Worm (Caenorhabditis elegans) whole organism, L1 larva: Measurements from ENCODE around the gene nhr-156.

Experiments
- C34B4.2 ChIP-seq: sonication (generic microtip); optimal IDR thresholded peaks from 2 replicates; lab custom pipeline; 2017; ENCODE audit warnings: mild to moderate bottlenecking, missing genetic modification characterization, missing compliant biosample characterization
- ces-1 ChIP-seq: fragments of 150-350 bp; optimal IDR thresholded peaks from 2 replicates; lab custom pipeline; 2014; ENCODE audit warnings: missing biosample characterization, missing genetic modification reagents, missing genetic modification characterization
- dpl-1 ChIP-seq, 3 experiments: fragments of 150-350 bp in 2 of 3; sonication (generic microtip) in 1 of 3; optimal IDR thresholded peaks; 2 replicates each; lab custom pipeline; 2014 to 2017; ENCODE audit warnings: missing biosample characterization in 3 of 3, missing genetic modification characterization in 3 of 3, missing genetic modification reagents in 3 of 3
- efl-3 ChIP-seq: fragments of 200-800 bp; sonication (Bioruptor generic); optimal IDR thresholded peaks from 2 replicates; lab custom pipeline; 2018; ENCODE audit warnings: mild to moderate bottlenecking, missing genetic modification characterization, missing compliant biosample characterization
- egl-27 ChIP-seq, 2 experiments: fragments of 150-350 bp in 1 of 2; sonication (generic microtip); optimal IDR thresholded peaks; 3 replicates each; lab custom pipeline; 2017 to 2018; ENCODE audit warnings: missing biosample characterization in 2 of 2, missing genetic modification characterization in 2 of 2, missing genetic modification reagents in 2 of 2
- elt-3 ChIP-seq, 6 experiments: fragments of 150-350 bp in 1 of 6; sonication (generic microtip); optimal IDR thresholded peaks; 2 replicates each; lab custom pipeline; 2017 to 2018; ENCODE audit warnings: missing biosample characterization in 6 of 6, missing genetic modification characterization in 6 of 6, inconsistent platforms in 1 of 6
- fos-1 ChIP-seq: fragments of 150-350 bp; optimal IDR thresholded peaks from 2 replicates; lab custom pipeline; 2014; ENCODE audit warnings: missing biosample characterization, missing genetic modification characterization
- nhr-11 ChIP-seq: fragments of 150-350 bp; optimal IDR thresholded peaks from 2 replicates; lab custom pipeline; 2014; ENCODE audit warnings: missing biosample characterization, missing genetic modification characterization
- nhr-28 ChIP-seq: fragments of 150-350 bp; optimal IDR thresholded peaks from 2 replicates; lab custom pipeline; 2014; ENCODE audit warnings: missing biosample characterization, missing genetic modification characterization
- nhr-47 ChIP-seq: sonication (generic microtip); optimal IDR thresholded peaks from 2 replicates; lab custom pipeline; 2016; ENCODE audit warnings: mild to moderate bottlenecking, missing genetic modification characterization, moderate library complexity, missing compliant biosample characterization
- tbx-2 ChIP-seq: sonication (generic microtip); optimal IDR thresholded peaks from 2 replicates; lab custom pipeline; 2016; ENCODE audit warnings: missing genetic modification characterization, missing compliant biosample characterization
- unc-62 ChIP-seq: fragments of 150-350 bp; optimal IDR thresholded peaks from 2 replicates; lab custom pipeline; 2014; ENCODE audit warnings: missing biosample characterization, missing genetic modification reagents, missing genetic modification characterization

DNA sequence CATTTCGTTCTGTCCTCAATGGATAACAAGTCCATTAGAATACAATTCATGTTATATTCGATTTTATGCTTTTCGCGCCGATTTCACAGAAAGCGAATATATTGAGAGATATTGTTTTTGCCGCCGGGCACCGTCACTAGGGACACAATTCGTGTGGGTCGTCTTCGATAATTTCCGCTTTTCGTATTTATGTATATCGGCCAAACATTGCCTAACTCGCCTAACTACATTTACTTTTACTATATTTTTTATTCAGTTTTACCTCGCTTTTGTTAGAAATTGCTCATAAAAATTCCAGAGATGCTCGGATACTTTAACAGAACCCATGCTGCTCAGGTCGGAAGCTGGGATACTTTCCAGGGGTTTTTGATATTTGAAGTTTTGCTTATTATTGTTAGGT is 11.2 kb upstream of the nhr-156 start, which contains the start of gene sre-9:
- no peak for TF ChIP-seq nhr-11 (tag; lab: Kevin White, UChicago)
- no peak for TF ChIP-seq dpl-1 (GFP tag; optimal IDR thresholded peaks at IDR 0.05; lab: Kevin White, UChicago)
- no peak for TF ChIP-seq egl-27 (tag; optimal IDR thresholded peaks at IDR 0.05; lab: Kevin White, UChicago)
- no peak for TF ChIP-seq tbx-2
- TF ChIP-seq nhr-28 (tag; lab: Kevin White, UChicago) = no peak
- TF ChIP-seq efl-3 (GFP tag; lab: Kevin White, UChicago) = no peak
- TF ChIP-seq fos-1 (tag; lab: Kevin White, UChicago) = no peak
- no peak for TF ChIP-seq ces-1 (GFP tag; lab: Kevin White, UChicago)
- TF ChIP-seq nhr-47 (tag; lab: Kevin White, UChicago) = no peak
- TF ChIP-seq unc-62 (GFP tag; lab: Kevin White, UChicago) = no peak
- no peak for TF ChIP-seq C34B4.2 (tag; lab: Kevin White, UChicago)
- TF ChIP-seq elt-3 (tag; optimal IDR thresholded peaks at IDR 0.05; lab: Kevin White, UChicago) = no peak
